Fruit fly (Drosophila melanogaster) whole organism: ENCODE measurements around the gene Argk1.

Source experiments
- CG8478 ChIP-seq: fragments of >200 bp; optimal IDR thresholded peaks from 2 replicates; lab custom pipeline; 2018; ENCODE audit warnings: inconsistent platforms
- Dll ChIP-seq: fragments of >200 bp; optimal IDR thresholded peaks from 2 replicates; lab custom pipeline; 2017
- pan ChIP-seq: fragments of >200 bp; optimal IDR thresholded peaks from 2 replicates; lab custom pipeline; 2017
- psq ChIP-seq: fragments of >200 bp; optimal IDR thresholded peaks from 2 replicates; lab custom pipeline; 2017
- usp ChIP-seq: fragments of >200 bp; optimal IDR thresholded peaks from 2 replicates; lab custom pipeline; 2017; ENCODE audit warnings: missing biosample characterization, missing genetic modification characterization, mixed read lengths

- no peak for TF ChIP-seq psq (lab: Kevin White, UChicago)
- TF ChIP-seq pan (lab: Kevin White, UChicago), result no peak
- no peak for TF ChIP-seq CG8478 (lab: Kevin White, UChicago)
- no peak for TF ChIP-seq usp (GFP tag; lab: Kevin White, UChicago)
- no peak for TF ChIP-seq Dll
Measured at dm6 chr3L:9065997-9066441, at the start of gene Argk1.
